Worm (Caenorhabditis elegans): Measurements from ENCODE around the gene Y55F3BL.6.

DNA sequence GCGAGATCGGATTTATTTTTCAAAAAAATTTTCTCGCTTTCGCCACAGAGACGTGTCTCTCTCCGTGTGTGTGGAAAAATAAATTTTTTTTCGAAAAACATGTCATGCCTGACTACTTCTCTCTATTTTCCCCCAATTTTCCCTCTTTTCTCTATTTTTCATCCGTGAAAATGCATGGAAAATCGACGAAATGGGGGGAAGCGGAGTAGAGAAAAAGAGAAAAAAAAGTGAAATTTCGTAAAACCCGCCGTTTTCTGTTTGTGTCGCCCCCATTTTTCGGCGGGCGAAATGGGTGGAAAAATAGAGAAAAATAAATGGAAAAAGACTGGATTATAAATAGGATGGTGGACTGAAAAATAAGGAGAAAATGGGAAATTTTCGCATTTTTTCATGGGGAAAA is 26.6 kb upstream of the Y55F3BL.6 start:
- no peak for TF ChIP-seq T22C8.4 (GFP tag; IDR thresholded peaks at IDR 0.05)
- TF ChIP-seq flt-1 (GFP tag; IDR thresholded peaks at IDR 0.05), result no peak
- TF ChIP-seq ref-1 (GFP tag; conservative IDR thresholded peaks at IDR 0.05), result no peak
- TF ChIP-seq ztf-23 (GFP tag; IDR thresholded peaks at IDR 0.05), result no peak
- TF ChIP-seq ztf-29 (GFP tag; IDR thresholded peaks at IDR 0.05), result no peak
- no peak for TF ChIP-seq med-1 (GFP tag; optimal IDR thresholded peaks at IDR 0.05; ENCODE audit: insufficient read depth)
- no peak for TF ChIP-seq tab-1 (GFP tag; IDR thresholded peaks at IDR 0.05)
- TF ChIP-seq klf-2 (GFP tag; conservative IDR thresholded peaks at IDR 0.05), result no peak
- no peak for TF ChIP-seq cog-1 (tag; optimal IDR thresholded peaks at IDR 0.05)

All from whole organism, midembryonic.